Fruit fly (Drosophila melanogaster) S2 (cell line): ENCODE measurements around the gene Grip71.

Experiments used
- CG8478 ChIP-seq: fragments of >200 bp; optimal IDR thresholded peaks from 2 replicates; lab custom pipeline; 2018
- CTCF ChIP-seq, 2 experiments: fragments of >200 bp; optimal IDR thresholded peaks; 2 replicates each; lab custom pipeline; 2018

dm6 chr2L:18698559-18699130 lies 10.0 kb upstream of the Grip71 start, which contains the start of gene CG10341:
- TF ChIP-seq CTCF (optimal IDR thresholded peaks at IDR 0.05; lab: Kevin White, UChicago) (no peak), CG8478 (no peak)
